Worm (Caenorhabditis elegans): ENCODE data around the gene grdn-1.

grdn-1 gene

DNA sequence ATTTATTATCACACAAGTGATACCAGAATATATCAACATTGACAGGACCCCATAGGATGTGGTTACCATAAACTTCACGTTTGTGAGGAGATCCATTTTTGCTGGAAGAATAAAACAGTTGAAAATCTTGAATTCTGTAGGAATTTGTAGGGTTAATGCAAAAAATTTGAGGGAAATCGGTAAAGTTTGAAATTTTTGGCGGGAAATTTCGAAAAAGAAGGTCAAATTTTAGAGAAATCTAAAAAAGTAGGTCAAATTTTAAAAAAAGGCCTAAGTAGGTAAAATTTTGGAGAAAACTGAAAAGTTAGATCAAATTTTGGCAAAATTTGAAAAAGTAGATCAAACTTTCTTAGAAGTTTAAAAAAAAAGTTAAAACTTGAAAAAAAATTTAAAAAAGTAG, 27.8 kb upstream of the grdn-1 start, which contains the start of gene srg-34:
Gene srg-34, minus strand, starts transcription at position 101 of the 400 bp plus-strand sequence.
- no peak for TF ChIP-seq daf-16 (GFP tag; optimal IDR thresholded peaks at IDR 0.05)
- no peak for TF ChIP-seq daf-16 (tag; optimal IDR thresholded peaks at IDR 0.05)
- no peak for TF ChIP-seq hlh-11 (tag; optimal IDR thresholded peaks at IDR 0.05)
- TF ChIP-seq lsy-2 (tag; optimal IDR thresholded peaks at IDR 0.05): no peak
- no peak for TF ChIP-seq F44E2.7 (GFP tag; IDR thresholded peaks at IDR 0.05)
- TF ChIP-seq zag-1 (tag; optimal IDR thresholded peaks at IDR 0.05): no peak
- no peak for TF ChIP-seq zfp-3 (GFP tag; conservative IDR thresholded peaks at IDR 0.05)
- no peak for TF ChIP-seq nhr-28 (tag; optimal IDR thresholded peaks at IDR 0.05)
- no peak for TF ChIP-seq spr-1 (tag; optimal IDR thresholded peaks at IDR 0.05)
- TF ChIP-seq F26F4.8 (GFP tag; conservative IDR thresholded peaks at IDR 0.05): no peak
- TF ChIP-seq ZK546.5 (tag; optimal IDR thresholded peaks at IDR 0.05): no peak
- TF ChIP-seq D1046.2 (GFP tag; IDR thresholded peaks at IDR 0.05): no peak
- TF ChIP-seq lim-7 (GFP tag; IDR thresholded peaks at IDR 0.05): no peak
- no peak for TF ChIP-seq egl-43 (GFP tag; IDR thresholded peaks at IDR 0.05)
- TF ChIP-seq mes-2 (tag; optimal IDR thresholded peaks at IDR 0.05; ENCODE audit: poor library complexity, severe bottlenecking): no peak
- no peak for TF ChIP-seq T26A8.4 (GFP tag; IDR thresholded peaks at IDR 0.05)
- TF ChIP-seq lin-13 (GFP tag; optimal IDR thresholded peaks at IDR 0.05): no peak
- TF ChIP-seq unc-62 (GFP tag; optimal IDR thresholded peaks at IDR 0.05 in 1 of 2): no peak
- no peak for TF ChIP-seq unc-62 (tag; optimal IDR thresholded peaks at IDR 0.05)
- no peak for TF ChIP-seq lir-3 (tag; optimal IDR thresholded peaks at IDR 0.05)
- no peak for TF ChIP-seq saeg-2 (GFP tag; IDR thresholded peaks at IDR 0.05)
- TF ChIP-seq lin-1 (GFP tag; IDR thresholded peaks at IDR 0.05): no peak

ce11 chrV:18565621-18566020, 26.9 kb upstream of the grdn-1 start:
- TF ChIP-seq F49E8.2 (tag; optimal IDR thresholded peaks at IDR 0.05; ENCODE audit: borderline replicate concordance): no peak
- no peak for TF ChIP-seq spr-3 (GFP tag; optimal IDR thresholded peaks at IDR 0.05)
- no peak for TF ChIP-seq unc-62 (GFP tag; optimal IDR thresholded peaks at IDR 0.05 in 1 of 2)
- TF ChIP-seq unc-62 (tag; optimal IDR thresholded peaks at IDR 0.05): no peak
- no peak for TF ChIP-seq daf-8 (GFP tag; IDR thresholded peaks at IDR 0.05)
- TF ChIP-seq F37D6.2 (tag; optimal IDR thresholded peaks at IDR 0.05): no peak
- TF ChIP-seq nhr-76 (tag; optimal IDR thresholded peaks at IDR 0.05): no peak
- no peak for TF ChIP-seq tag-97 (GFP tag; IDR thresholded peaks at IDR 0.05)
- TF ChIP-seq nhr-237 (tag; optimal IDR thresholded peaks at IDR 0.05): no peak
- TF ChIP-seq nhr-25 (tag; optimal IDR thresholded peaks at IDR 0.05; ENCODE audit: borderline replicate concordance, insufficient read depth): no peak
- TF ChIP-seq dmd-6 (GFP tag; IDR thresholded peaks at IDR 0.05): no peak
- TF ChIP-seq daf-12 (tag; optimal IDR thresholded peaks at IDR 0.05): no peak
- TF ChIP-seq ZK337.2 (GFP tag; IDR thresholded peaks at IDR 0.05): no peak
- TF ChIP-seq nhr-111 (GFP tag; optimal IDR thresholded peaks at IDR 0.05): no peak
- no peak for TF ChIP-seq unc-130 (GFP tag; optimal IDR thresholded peaks at IDR 0.05)
- no peak for TF ChIP-seq mes-2 (tag; optimal IDR thresholded peaks at IDR 0.05; ENCODE audit: poor library complexity, severe bottlenecking)
- no peak for TF ChIP-seq ama-1 (optimal IDR thresholded peaks at IDR 0.05)
- TF ChIP-seq lim-7 (GFP tag; IDR thresholded peaks at IDR 0.05): no peak
- no peak for TF ChIP-seq hmg-1.1 (GFP tag; IDR thresholded peaks at IDR 0.05)
- no peak for TF ChIP-seq snpc-1.2 (GFP tag; IDR thresholded peaks at IDR 0.05)

DNA sequence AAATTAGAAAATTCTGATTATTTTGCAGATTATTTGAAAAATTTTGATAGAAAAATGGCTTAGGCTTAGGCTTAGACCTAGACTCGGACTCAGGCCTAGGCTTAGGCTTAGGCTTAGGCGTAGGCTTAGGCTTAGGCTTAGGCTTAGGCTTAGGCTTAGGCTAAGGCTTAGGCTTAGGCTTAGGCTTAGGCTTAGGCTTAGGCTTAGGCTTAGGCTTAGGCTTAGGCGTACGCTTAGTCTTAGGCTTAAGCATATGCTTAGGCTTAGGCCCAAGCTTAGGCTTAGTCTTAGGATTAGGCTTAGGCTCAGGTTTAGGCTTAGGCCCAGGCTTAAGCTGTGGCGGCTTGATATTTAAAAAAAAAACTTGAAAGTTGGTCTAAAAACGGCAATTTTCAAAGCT, 26.2 kb upstream of the grdn-1 start:
- peak; percentile 51; the same call in 1 of the 2 replicates for TF ChIP-seq Y48G9A.11 (GFP tag; IDR thresholded peaks at IDR 0.05)
